Worm (Caenorhabditis elegans) whole organism, L2 larva: ENCODE results near the gene sluh-7.

Source experiments
- ceh-16 ChIP-seq: fragments of 150-350 bp; optimal IDR thresholded peaks from 2 replicates; lab custom pipeline; 2014; ENCODE audit warnings: missing biosample characterization, missing genetic modification characterization
- egl-27 ChIP-seq: sonication (generic microtip); optimal IDR thresholded peaks from 3 replicates; lab custom pipeline; 2017; ENCODE audit warnings: missing biosample characterization, missing genetic modification reagents, missing genetic modification characterization
- elt-3 ChIP-seq: sonication (generic microtip); optimal IDR thresholded peaks from 2 replicates; lab custom pipeline; 2017; ENCODE audit warnings: missing biosample characterization, missing genetic modification characterization
- mdl-1 ChIP-seq, 2 experiments: fragments of 150-350 bp in 1 of 2; sonication (generic microtip) in 1 of 2; optimal IDR thresholded peaks; 2 replicates each; lab custom pipeline; 2017; ENCODE audit warnings: missing biosample characterization in 2 of 2, missing genetic modification characterization in 2 of 2
- nhr-6 ChIP-seq: fragments of 150-350 bp; optimal IDR thresholded peaks from 2 replicates; lab custom pipeline; 2014; ENCODE audit warnings: missing biosample characterization, missing genetic modification characterization
- nhr-77 ChIP-seq: fragments of 150-350 bp; optimal IDR thresholded peaks from 2 replicates; lab custom pipeline; 2014; ENCODE audit warnings: missing biosample characterization, missing genetic modification characterization
- skn-1 ChIP-seq: sonication (generic microtip); optimal IDR thresholded peaks from 2 replicates; lab custom pipeline; 2017; ENCODE audit warnings: missing biosample characterization, missing genetic modification characterization
- sma-3 ChIP-seq: sonication (generic microtip); optimal IDR thresholded peaks from 2 replicates; lab custom pipeline; 2016; ENCODE audit warnings: missing genetic modification reagents, missing genetic modification characterization, missing compliant biosample characterization
- unc-39 ChIP-seq: fragments of 150-350 bp; optimal IDR thresholded peaks from 2 replicates; lab custom pipeline; 2014; ENCODE audit warnings: missing biosample characterization, missing genetic modification characterization
- unc-62 ChIP-seq: fragments of 150-350 bp; optimal IDR thresholded peaks from 2 replicates; lab custom pipeline; 2014; ENCODE audit warnings: missing biosample characterization, missing genetic modification reagents, missing genetic modification characterization
- zag-1 ChIP-seq: fragments of 150-350 bp; optimal IDR thresholded peaks from 2 replicates; lab custom pipeline; 2014; ENCODE audit warnings: missing biosample characterization, missing genetic modification characterization

ce11 chrV:10404701-10405100 lies 49.1 kb upstream of the sluh-7 start:
- TF ChIP-seq elt-3 (tag; lab: Kevin White, UChicago): no peak
- no peak for TF ChIP-seq unc-62 (GFP tag; lab: Kevin White, UChicago)
- no peak for TF ChIP-seq ceh-16
- no peak for TF ChIP-seq unc-39
- TF ChIP-seq mdl-1 (tag; optimal IDR thresholded peaks at IDR 0.05; lab: Kevin White, UChicago): no peak
- TF ChIP-seq zag-1 (tag; lab: Kevin White, UChicago): no peak
- no peak for TF ChIP-seq sma-3
- TF ChIP-seq egl-27 (tag; lab: Kevin White, UChicago): no peak
- no peak for TF ChIP-seq skn-1 (tag; lab: Kevin White, UChicago)
- TF ChIP-seq nhr-77: no peak
- no peak for TF ChIP-seq nhr-6 (tag; lab: Kevin White, UChicago)
